Worm (Caenorhabditis elegans): ENCODE results near the gene aldo-2.

ce11 chrIII:5839598-5839997 is 36.8 kb downstream of the aldo-2 start:
- TF ChIP-seq him-1 (tag; optimal IDR thresholded peaks at IDR 0.05) (no peak), dao-5 (tag; optimal IDR thresholded peaks at IDR 0.05) (no peak), W03F9.2 (tag; optimal IDR thresholded peaks at IDR 0.05) (no peak)

All from whole organism, L4/young adult.